Worm (Caenorhabditis elegans) whole organism, midembryonic: ENCODE results near the gene T24D5.3.

ENCODE experiments used
- T22C8.4 ChIP-seq: fragments of 200-800 bp; sonication (Bioruptor generic); IDR thresholded peaks from 2 replicates; pipeline ENCODE4 v1.3.6; 2022; ENCODE audit warnings: missing genetic modification characterization, missing compliant biosample characterization
- cog-1 ChIP-seq: sonication (generic microtip); optimal IDR thresholded peaks from 2 replicates; lab custom pipeline; 2016; ENCODE audit warnings: missing genetic modification characterization, missing compliant biosample characterization
- flt-1 ChIP-seq: fragments of 200-800 bp; sonication (Bioruptor generic); IDR thresholded peaks from 2 replicates; pipeline ENCODE4 v1.3.6; 2022; ENCODE audit warnings: missing genetic modification characterization, missing compliant biosample characterization
- klf-2 ChIP-seq: fragments of 200-800 bp; sonication (Bioruptor generic); conservative IDR thresholded peaks from 2 replicates; pipeline ENCODE4 v1.3.6; 2022; ENCODE audit warnings: missing genetic modification reagents, missing genetic modification characterization, missing compliant biosample characterization
- ref-1 ChIP-seq: fragments of 200-800 bp; sonication (Bioruptor generic); conservative IDR thresholded peaks from 2 replicates; pipeline ENCODE4 v1.3.6; 2022; ENCODE audit warnings: missing genetic modification reagents, missing genetic modification characterization, missing compliant biosample characterization
- tab-1 ChIP-seq: fragments of 200-800 bp; sonication (Bioruptor generic); IDR thresholded peaks from 2 replicates; pipeline ENCODE4 v1.3.6; 2022; ENCODE audit warnings: missing genetic modification characterization, missing compliant biosample characterization
- ztf-23 ChIP-seq: fragments of 200-800 bp; sonication (Bioruptor generic); IDR thresholded peaks from 2 replicates; pipeline ENCODE4 v1.3.6; 2022; ENCODE audit warnings: missing genetic modification reagents, missing genetic modification characterization, missing compliant biosample characterization
- ztf-29 ChIP-seq: fragments of 200-800 bp; sonication (Bioruptor generic); IDR thresholded peaks from 2 replicates; pipeline ENCODE4 v1.3.6; 2022; ENCODE audit warnings: missing genetic modification reagents, missing genetic modification characterization, missing compliant biosample characterization

ce11 chrX:12549056-12549455, 30.8 kb upstream of the T24D5.3 start:
- TF ChIP-seq flt-1 (GFP tag; lab: Robert Waterston, UW) (no peak), ref-1 (GFP tag; lab: Robert Waterston, UW) (no peak), tab-1 (GFP tag; lab: Robert Waterston, UW) (no peak), ztf-29 (GFP tag; lab: Robert Waterston, UW) (no peak), ztf-23 (GFP tag; lab: Robert Waterston, UW) (no peak), cog-1 (tag; lab: Kevin White, UChicago) (no peak), T22C8.4 (GFP tag; lab: Robert Waterston, UW) (no peak), klf-2 (GFP tag; lab: Robert Waterston, UW) (no peak)
